Worm (Caenorhabditis elegans) whole organism, L2 larva: ENCODE results near the gene T06A1.5.

Source experiments
- ama-1 ChIP-seq: fragments of 150-350 bp; optimal IDR thresholded peaks from 2 replicates; lab custom pipeline; 2018; ENCODE audit warnings: inconsistent platforms
- egl-27 ChIP-seq: sonication (generic microtip); optimal IDR thresholded peaks from 3 replicates; lab custom pipeline; 2017; ENCODE audit warnings: missing biosample characterization, missing genetic modification reagents, missing genetic modification characterization
- lsy-2 ChIP-seq, 2 experiments: fragments of 150-350 bp in 1 of 2; sonication (generic microtip) in 1 of 2; optimal IDR thresholded peaks; 2 replicates each; lab custom pipeline; 2014 to 2017; ENCODE audit warnings: missing biosample characterization in 2 of 2, missing genetic modification characterization in 2 of 2
- ztf-4 ChIP-seq: fragments of 150-350 bp; optimal IDR thresholded peaks from 2 replicates; lab custom pipeline; 2014; ENCODE audit warnings: missing biosample characterization, missing genetic modification characterization

DNA sequence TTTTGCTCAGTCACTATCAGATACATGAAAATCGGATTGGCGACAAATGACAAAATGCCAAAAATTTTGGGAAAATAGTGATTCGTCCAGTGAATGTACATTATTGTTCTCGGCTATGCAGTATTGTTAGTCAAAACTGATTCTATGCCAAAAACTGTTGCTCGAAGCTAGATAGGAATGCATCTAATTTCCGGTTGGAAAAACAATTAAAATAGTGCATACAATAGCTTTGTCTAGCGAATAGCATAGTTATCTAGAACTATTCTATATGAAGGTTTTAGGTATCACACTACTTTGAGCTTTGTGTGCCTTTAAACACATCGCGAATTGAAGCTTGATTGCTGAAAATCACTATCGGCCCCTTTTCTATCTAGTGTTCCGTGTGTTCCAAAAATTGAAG is 37.8 kb downstream of the T06A1.5 start, which contains the start of gene srj-15:
- TF ChIP-seq ztf-4 (tag; lab: Kevin White, UChicago) (no peak), lsy-2 (tag; optimal IDR thresholded peaks at IDR 0.05; lab: Kevin White, UChicago) (no peak), egl-27 (tag; lab: Kevin White, UChicago) (no peak), ama-1 (no peak)
